Worm (Caenorhabditis elegans) whole organism, L1 larva: Measurements from ENCODE around the gene lpr-3.
A peak's percentile ranks its signal among the peaks of the same experiment; 100 is the strongest.

Source experiments
- C34B4.2 ChIP-seq: sonication (generic microtip); optimal IDR thresholded peaks from 2 replicates; lab custom pipeline; 2017; ENCODE audit warnings: mild to moderate bottlenecking, missing genetic modification characterization, missing compliant biosample characterization
- dsc-1 ChIP-seq: sonication (generic microtip); optimal IDR thresholded peaks from 2 replicates; lab custom pipeline; 2016; ENCODE audit warnings: mild to moderate bottlenecking, missing genetic modification characterization, missing compliant biosample characterization
- efl-1 ChIP-seq, 4 experiments: fragments of 150-350 bp; optimal IDR thresholded peaks in 3 of 4; peaks in 1 of 4; 1 replicate in 1 of 4; 2 replicates in 3 of 4; lab custom pipeline; 2014; ENCODE audit warnings: missing biosample characterization in 2 of 4, missing genetic modification characterization in 2 of 4, missing genetic modification reagents in 2 of 4
- fkh-10 ChIP-seq: sonication (generic microtip); optimal IDR thresholded peaks from 2 replicates; lab custom pipeline; 2017; ENCODE audit warnings: missing biosample characterization, missing genetic modification reagents, missing genetic modification characterization
- jun-1 ChIP-seq: fragments of 150-350 bp; optimal IDR thresholded peaks from 2 replicates; lab custom pipeline; 2014; ENCODE audit warnings: missing biosample characterization, missing genetic modification reagents, missing genetic modification characterization
- lsy-2 ChIP-seq, 2 experiments: fragments of 150-350 bp; optimal IDR thresholded peaks; 2 replicates each; lab custom pipeline; 2014; ENCODE audit warnings: missing biosample characterization in 2 of 2, missing genetic modification characterization in 2 of 2
- nhr-11 ChIP-seq: fragments of 150-350 bp; optimal IDR thresholded peaks from 2 replicates; lab custom pipeline; 2014; ENCODE audit warnings: missing biosample characterization, missing genetic modification characterization
- nhr-12 ChIP-seq: sonication (generic microtip); optimal IDR thresholded peaks from 2 replicates; lab custom pipeline; 2017; ENCODE audit warnings: missing biosample characterization, missing genetic modification characterization
- nhr-47 ChIP-seq: sonication (generic microtip); optimal IDR thresholded peaks from 2 replicates; lab custom pipeline; 2016; ENCODE audit warnings: mild to moderate bottlenecking, missing genetic modification characterization, moderate library complexity, missing compliant biosample characterization
- sox-4 ChIP-seq: sonication (generic microtip); optimal IDR thresholded peaks from 2 replicates; lab custom pipeline; 2016; ENCODE audit warnings: missing genetic modification characterization, missing compliant biosample characterization
- swsn-7 ChIP-seq: sonication (generic microtip); optimal IDR thresholded peaks from 2 replicates; lab custom pipeline; 2016; ENCODE audit warnings: missing genetic modification characterization, missing compliant biosample characterization
- tbx-2 ChIP-seq: sonication (generic microtip); optimal IDR thresholded peaks from 2 replicates; lab custom pipeline; 2016; ENCODE audit warnings: missing genetic modification characterization, missing compliant biosample characterization
- tlp-1 ChIP-seq: fragments of 150-350 bp; optimal IDR thresholded peaks from 2 replicates; lab custom pipeline; 2014; ENCODE audit warnings: missing biosample characterization, missing genetic modification characterization
- unc-98 ChIP-seq: fragments of 200-800 bp; sonication (Bioruptor generic); IDR thresholded peaks from 2 replicates; pipeline ENCODE4 v1.3.6; 2022; ENCODE audit warnings: missing genetic modification characterization, missing compliant biosample characterization

ce11 chrX:11031869-11032268 lies 25.3 kb upstream of the lpr-3 start:
- TF ChIP-seq nhr-11 (tag; lab: Kevin White, UChicago) (no peak), tbx-2 (tag; lab: Kevin White, UChicago) (no peak), nhr-47 (no peak), sox-4 (tag; lab: Kevin White, UChicago) (no peak), lsy-2 (tag; optimal IDR thresholded peaks at IDR 0.05; lab: Kevin White, UChicago) (no peak), unc-98 (GFP tag; lab: Robert Waterston, UW) (no peak), nhr-12 (no peak), tlp-1 (no peak), jun-1 (tag; lab: Kevin White, UChicago) (no peak), C34B4.2 (tag; lab: Kevin White, UChicago) (no peak), efl-1 (optimal IDR thresholded peaks at IDR 0.05; lab: Kevin White, UChicago) (no peak), efl-1 (GFP tag; optimal IDR thresholded peaks at IDR 0.05 in 1 of 2; lab: Kevin White, UChicago) (peak in 1 of 2 experiments; percentile 0), fkh-10 (GFP tag; lab: Kevin White, UChicago) (no peak), dsc-1 (tag; lab: Kevin White, UChicago) (no peak), swsn-7 (no peak)
